Worm (Caenorhabditis elegans): Measurements from ENCODE around the gene rpl-35.

Gene rpl-35

DNA sequence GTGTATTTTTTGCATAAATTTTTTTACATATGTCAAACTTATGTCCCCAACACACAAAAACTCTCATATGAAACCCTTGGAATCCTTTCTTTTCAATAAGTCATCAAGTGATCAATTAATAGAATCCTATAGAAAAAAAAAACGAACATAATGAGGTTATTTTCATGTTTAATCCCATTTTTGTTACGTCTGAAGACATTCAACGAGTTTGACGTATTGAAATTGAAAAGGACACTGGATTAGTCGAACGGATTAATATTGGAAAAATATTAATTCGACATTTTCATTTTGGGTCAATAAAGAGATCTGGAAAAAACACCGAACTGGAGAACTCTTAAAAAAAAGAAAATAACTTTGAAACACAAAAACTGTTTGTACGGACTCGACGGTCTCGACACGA, 22.5 kb upstream of the rpl-35 start:
- TF ChIP-seq swsn-7 (tag; optimal IDR thresholded peaks at IDR 0.05) = no peak
- peak; percentile 96 for TF ChIP-seq dsc-1 (tag; optimal IDR thresholded peaks at IDR 0.05)
- peak; percentile 38 for TF ChIP-seq sox-4 (tag; optimal IDR thresholded peaks at IDR 0.05)
- peak; percentile 65 for TF ChIP-seq pax-3 (tag; optimal IDR thresholded peaks at IDR 0.05)
- no peak for TF ChIP-seq zip-4 (GFP tag; optimal IDR thresholded peaks at IDR 0.05)
- TF ChIP-seq jun-1 (tag; optimal IDR thresholded peaks at IDR 0.05) = no peak
- TF ChIP-seq unc-62 (GFP tag; optimal IDR thresholded peaks at IDR 0.05) = no peak
- no peak for TF ChIP-seq efl-3 (GFP tag; optimal IDR thresholded peaks at IDR 0.05)
- TF ChIP-seq nhr-237 (tag; optimal IDR thresholded peaks at IDR 0.05) = no peak
- no peak for TF ChIP-seq mdl-1 (tag; optimal IDR thresholded peaks at IDR 0.05)
- TF ChIP-seq unc-30 (tag; optimal IDR thresholded peaks at IDR 0.05) = no peak
- no peak for TF ChIP-seq efl-1 (optimal IDR thresholded peaks at IDR 0.05)
- no peak for TF ChIP-seq efl-1 (GFP tag; optimal IDR thresholded peaks at IDR 0.05 in 1 of 2)
- TF ChIP-seq lir-3 (tag; optimal IDR thresholded peaks at IDR 0.05; ENCODE audit: poor library complexity) = no peak
- TF ChIP-seq egl-27 (tag; optimal IDR thresholded peaks at IDR 0.05) = no peak
- no peak for TF ChIP-seq nhr-84 (tag; optimal IDR thresholded peaks at IDR 0.05)
- TF ChIP-seq grh-1 (GFP tag; IDR thresholded peaks at IDR 0.05) = no peak
- TF ChIP-seq mef-2 (tag; optimal IDR thresholded peaks at IDR 0.05) = no peak
- no peak for TF ChIP-seq F16B12.6 (tag; optimal IDR thresholded peaks at IDR 0.05)
- TF ChIP-seq vab-15 (tag; optimal IDR thresholded peaks at IDR 0.05) = no peak
- TF ChIP-seq blmp-1 (tag; optimal IDR thresholded peaks at IDR 0.05) = no peak
- no peak for TF ChIP-seq mep-1 (tag; optimal IDR thresholded peaks at IDR 0.05)
- TF ChIP-seq ceh-82 (tag; optimal IDR thresholded peaks at IDR 0.05) = no peak
- TF ChIP-seq ceh-88 (GFP tag; IDR thresholded peaks at IDR 0.05) = no peak
- no peak for TF ChIP-seq skn-1 (tag; optimal IDR thresholded peaks at IDR 0.05)
- no peak for TF ChIP-seq snu-23 (GFP tag; optimal IDR thresholded peaks at IDR 0.05)
- TF ChIP-seq nhr-71 (tag; optimal IDR thresholded peaks at IDR 0.05) = no peak
- peak; percentile 3 for TF ChIP-seq fkh-8 (tag; optimal IDR thresholded peaks at IDR 0.05)
- no peak for TF ChIP-seq unc-130 (tag; optimal IDR thresholded peaks at IDR 0.05)
- TF ChIP-seq mab-9 (GFP tag; IDR thresholded peaks at IDR 0.05) = no peak
- TF ChIP-seq nhr-11 (tag; optimal IDR thresholded peaks at IDR 0.05) = no peak
- no peak for TF ChIP-seq pqm-1 (tag; optimal IDR thresholded peaks at IDR 0.05)
- no peak for TF ChIP-seq nhr-47 (tag; optimal IDR thresholded peaks at IDR 0.05)
- no peak for TF ChIP-seq nhr-85 (tag)
- TF ChIP-seq ceh-90 (tag; optimal IDR thresholded peaks at IDR 0.05) = no peak

DNA sequence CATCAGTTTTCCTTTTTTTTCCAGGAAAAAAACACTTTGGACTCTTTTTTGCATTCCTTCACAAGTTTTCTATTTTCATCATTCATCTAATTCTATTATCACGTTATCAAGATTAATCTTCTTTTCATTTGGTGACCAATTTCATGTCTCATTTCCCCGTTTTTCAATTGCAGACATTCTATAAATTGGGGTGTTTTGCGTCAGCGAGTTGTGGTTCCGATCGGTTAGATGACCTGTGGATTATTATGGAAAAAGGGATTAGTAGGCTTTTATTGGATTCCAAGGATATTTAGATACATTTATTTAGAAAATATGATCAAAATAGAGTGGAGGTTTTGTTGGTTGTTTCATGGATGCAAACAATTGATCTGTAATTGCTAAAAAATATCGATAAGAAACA, 20.1 kb upstream of the rpl-35 start:
- TF ChIP-seq sox-4 (tag; optimal IDR thresholded peaks at IDR 0.05) (peak; percentile 53), nhr-71 (tag; optimal IDR thresholded peaks at IDR 0.05) (peak; percentile 35), snpc-4 (tag; optimal IDR thresholded peaks at IDR 0.05) (no peak), nhr-47 (tag; optimal IDR thresholded peaks at IDR 0.05) (peak; percentile 20), egl-13 (tag; optimal IDR thresholded peaks at IDR 0.05) (peak; percentile 28), fkh-8 (tag; optimal IDR thresholded peaks at IDR 0.05) (peak; percentile 32), unc-30 (tag; optimal IDR thresholded peaks at IDR 0.05) (no peak), dsc-1 (tag; optimal IDR thresholded peaks at IDR 0.05) (peak; percentile 99), aly-2 (tag; optimal IDR thresholded peaks at IDR 0.05) (no peak), pax-3 (tag; optimal IDR thresholded peaks at IDR 0.05) (peak; percentile 62), zag-1 (tag; optimal IDR thresholded peaks at IDR 0.05) (no peak), pag-3 (tag; optimal IDR thresholded peaks at IDR 0.05; ENCODE audit: borderline replicate concordance, insufficient read depth) (no peak), hpl-2 (GFP tag; optimal IDR thresholded peaks at IDR 0.05) (no peak), ceh-82 (tag; optimal IDR thresholded peaks at IDR 0.05) (no peak), fkh-4 (tag; optimal IDR thresholded peaks at IDR 0.05; ENCODE audit: borderline replicate concordance) (peak; percentile 25)

DNA sequence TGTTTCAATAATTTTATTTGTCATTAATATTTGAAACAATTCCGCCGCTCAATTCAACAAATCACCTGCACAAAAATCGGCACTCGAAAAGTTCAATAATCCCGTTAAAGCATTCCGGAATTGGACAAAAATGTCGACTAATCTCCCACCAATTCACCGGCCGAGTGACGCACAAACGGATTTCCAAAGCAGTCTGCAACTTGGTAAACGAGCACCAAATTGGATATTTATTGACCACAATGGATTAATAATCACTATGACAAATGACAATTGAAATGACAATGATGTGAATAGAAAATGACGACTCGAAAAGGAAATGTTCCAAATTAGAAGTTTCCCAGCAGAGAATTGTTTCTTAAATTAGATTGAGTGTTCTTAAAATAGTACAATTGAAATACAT, 19.2 kb upstream of the rpl-35 start:
- TF ChIP-seq hpl-2 (GFP tag; optimal IDR thresholded peaks at IDR 0.05) (no peak), elt-2 (tag; optimal IDR thresholded peaks at IDR 0.05) (no peak), pax-3 (tag; optimal IDR thresholded peaks at IDR 0.05) (peak; percentile 49), fkh-8 (tag; optimal IDR thresholded peaks at IDR 0.05) (peak; percentile 23), nhr-76 (tag; optimal IDR thresholded peaks at IDR 0.05) (no peak), dsc-1 (tag; optimal IDR thresholded peaks at IDR 0.05) (peak; percentile 93), nhr-11 (tag; optimal IDR thresholded peaks at IDR 0.05) (no peak), grh-1 (GFP tag; IDR thresholded peaks at IDR 0.05) (no peak), unc-98 (GFP tag; IDR thresholded peaks at IDR 0.05) (no peak), blmp-1 (tag; optimal IDR thresholded peaks at IDR 0.05) (no peak), aha-1 (tag; optimal IDR thresholded peaks at IDR 0.05) (no peak)

All from whole organism, L1 larva.